Fruit fly (Drosophila melanogaster) whole organism, prepupa: ENCODE measurements around the gene Rbp1-like.

Source experiments
- CG11902 ChIP-seq: fragments of 200-800 bp; sonication (Bioruptor generic); optimal IDR thresholded peaks from 3 replicates; lab custom pipeline; 2016; ENCODE audit warnings: missing biosample characterization, missing genetic modification characterization
- CG1621 ChIP-seq: fragments of 200-800 bp; sonication (Bioruptor generic); optimal IDR thresholded peaks from 3 replicates; lab custom pipeline; 2018; ENCODE audit warnings: missing biosample characterization, mild to moderate bottlenecking, missing genetic modification characterization
- CG31627 ChIP-seq: fragments of 200-800 bp; sonication (Bioruptor generic); optimal IDR thresholded peaks from 3 replicates; lab custom pipeline; 2016; ENCODE audit warnings: missing biosample characterization, missing genetic modification characterization
- CG32006 ChIP-seq: fragments of 200-800 bp; sonication (Bioruptor generic); optimal IDR thresholded peaks from 3 replicates; lab custom pipeline; 2017; ENCODE audit warnings: missing biosample characterization, mild to moderate bottlenecking, missing genetic modification characterization
- CG3919 ChIP-seq: fragments of 200-800 bp; sonication (Bioruptor generic); optimal IDR thresholded peaks from 3 replicates; lab custom pipeline; 2016; ENCODE audit warnings: missing biosample characterization, missing genetic modification characterization
- CG6792 ChIP-seq: fragments of 200-800 bp; sonication (Bioruptor generic); optimal IDR thresholded peaks from 3 replicates; lab custom pipeline; 2016; ENCODE audit warnings: missing biosample characterization, missing genetic modification characterization
- CG6854 ChIP-seq: fragments of 200-800 bp; sonication (Bioruptor generic); optimal IDR thresholded peaks from 2 replicates; lab custom pipeline; 2017; ENCODE audit warnings: missing biosample characterization, mild to moderate bottlenecking, missing genetic modification characterization
- CG9139 ChIP-seq: fragments of 200-800 bp; sonication (Bioruptor generic); optimal IDR thresholded peaks from 3 replicates; lab custom pipeline; 2017; ENCODE audit warnings: missing biosample characterization, mild to moderate bottlenecking, missing genetic modification characterization
- Eip75B ChIP-seq: fragments of 200-800 bp; sonication (Bioruptor generic); optimal IDR thresholded peaks from 3 replicates; lab custom pipeline; 2016; ENCODE audit warnings: missing biosample characterization, missing genetic modification characterization
- Eip78C ChIP-seq: fragments of 200-800 bp; sonication (Bioruptor generic); peaks from one replicate; lab custom pipeline; 2016; ENCODE audit warnings: missing biosample characterization, missing genetic modification characterization
- Ets21C ChIP-seq: fragments of 200-800 bp; sonication (Bioruptor generic); optimal IDR thresholded peaks from 3 replicates; lab custom pipeline; 2016; ENCODE audit warnings: missing biosample characterization, missing genetic modification characterization
- Ets96B ChIP-seq: fragments of 200-800 bp; optimal IDR thresholded peaks from 2 replicates; lab custom pipeline; 2019; ENCODE audit warnings: missing biosample characterization, mild to moderate bottlenecking, missing genetic modification characterization, moderate library complexity
- Hr38 ChIP-seq: sonication (Bioruptor generic); optimal IDR thresholded peaks from 2 replicates; lab custom pipeline; 2016; ENCODE audit warnings: missing biosample characterization, missing genetic modification characterization
- Hr39 ChIP-seq: fragments of 200-800 bp; sonication (Bioruptor generic); optimal IDR thresholded peaks from 2 replicates; lab custom pipeline; 2016; ENCODE audit warnings: missing biosample characterization, missing genetic modification characterization
- Hr4 ChIP-seq: fragments of 200-800 bp; sonication (Bioruptor generic); optimal IDR thresholded peaks from 3 replicates; lab custom pipeline; 2016; ENCODE audit warnings: missing biosample characterization, missing genetic modification characterization
- Lpt ChIP-seq: fragments of 200-800 bp; sonication (Bioruptor generic); optimal IDR thresholded peaks from 3 replicates; lab custom pipeline; 2016; ENCODE audit warnings: missing biosample characterization, missing genetic modification characterization
- Met ChIP-seq: fragments of 200-800 bp; sonication (Bioruptor generic); optimal IDR thresholded peaks from 3 replicates; lab custom pipeline; 2016; ENCODE audit warnings: missing biosample characterization, missing genetic modification characterization
- OdsH ChIP-seq: fragments of 200-800 bp; sonication (Bioruptor generic); optimal IDR thresholded peaks from 3 replicates; lab custom pipeline; 2016; ENCODE audit warnings: missing biosample characterization, missing genetic modification characterization
- Smox ChIP-seq: fragments of 200-800 bp; sonication (Bioruptor generic); optimal IDR thresholded peaks from 3 replicates; lab custom pipeline; 2016; ENCODE audit warnings: missing biosample characterization, missing genetic modification characterization
- Sox102F ChIP-seq: fragments of 200-800 bp; sonication (Bioruptor generic); optimal IDR thresholded peaks from 2 replicates; lab custom pipeline; 2016; ENCODE audit warnings: missing biosample characterization, mild to moderate bottlenecking, missing genetic modification characterization
- Sox14 ChIP-seq: fragments of 200-800 bp; sonication (Bioruptor generic); optimal IDR thresholded peaks from 3 replicates; lab custom pipeline; 2016; ENCODE audit warnings: missing biosample characterization, missing genetic modification characterization
- Sox15 ChIP-seq: fragments of 200-800 bp; sonication (Bioruptor generic); optimal IDR thresholded peaks from 3 replicates; lab custom pipeline; 2016; ENCODE audit warnings: missing biosample characterization, missing genetic modification characterization
- achi ChIP-seq: fragments of 200-800 bp; sonication (Bioruptor generic); optimal IDR thresholded peaks from 3 replicates; lab custom pipeline; 2016; ENCODE audit warnings: missing biosample characterization, missing genetic modification characterization
- acj6 ChIP-seq: fragments of 200-800 bp; sonication (Bioruptor generic); optimal IDR thresholded peaks from 3 replicates; lab custom pipeline; 2016; ENCODE audit warnings: missing biosample characterization, missing genetic modification characterization
- cyc ChIP-seq: fragments of 200-800 bp; sonication (Bioruptor generic); optimal IDR thresholded peaks from 3 replicates; lab custom pipeline; 2016; ENCODE audit warnings: missing biosample characterization, missing genetic modification characterization
- dac ChIP-seq: fragments of 200-800 bp; sonication (Bioruptor generic); optimal IDR thresholded peaks from 2 replicates; lab custom pipeline; 2017; ENCODE audit warnings: missing biosample characterization, mild to moderate bottlenecking, missing genetic modification characterization
- dsx ChIP-seq: fragments of 200-800 bp; optimal IDR thresholded peaks from 3 replicates; lab custom pipeline; 2019; ENCODE audit warnings: missing biosample characterization, mild to moderate bottlenecking, missing genetic modification characterization, moderate library complexity; ENCODE audit not compliant: poor library complexity, severe bottlenecking
- esn ChIP-seq: fragments of 200-800 bp; sonication (Bioruptor generic); optimal IDR thresholded peaks from 2 replicates; lab custom pipeline; 2016; ENCODE audit warnings: missing biosample characterization, mild to moderate bottlenecking, missing genetic modification characterization, moderate library complexity
- fd59A ChIP-seq: fragments of 200-800 bp; sonication (Bioruptor generic); optimal IDR thresholded peaks from 2 replicates; lab custom pipeline; 2017; ENCODE audit warnings: missing biosample characterization, mild to moderate bottlenecking, missing genetic modification characterization, missing genetic modification reagents
- fd85E ChIP-seq: fragments of 200-800 bp; sonication (Bioruptor generic); optimal IDR thresholded peaks from 3 replicates; lab custom pipeline; 2016; ENCODE audit warnings: missing biosample characterization, missing genetic modification characterization
- lz ChIP-seq: fragments of 200-800 bp; sonication (Bioruptor generic); optimal IDR thresholded peaks from 3 replicates; lab custom pipeline; 2016; ENCODE audit warnings: missing biosample characterization, missing genetic modification characterization
- salr ChIP-seq, 2 experiments: fragments of 200-800 bp; sonication (Bioruptor generic); optimal IDR thresholded peaks; 3 replicates each; lab custom pipeline; 2016 to 2018; ENCODE audit warnings: missing biosample characterization in 2 of 2, missing genetic modification characterization in 2 of 2, mild to moderate bottlenecking in 1 of 2
- ss ChIP-seq, 2 experiments: fragments of 200-800 bp; sonication (Bioruptor generic); optimal IDR thresholded peaks; 2 replicates in 1 of 2; 3 replicates in 1 of 2; lab custom pipeline; 2017 to 2018; ENCODE audit warnings: mild to moderate bottlenecking in 2 of 2, missing biosample characterization in 2 of 2, missing genetic modification characterization in 2 of 2, moderate library complexity in 1 of 2
- svp ChIP-seq: fragments of 200-800 bp; sonication (Bioruptor generic); peaks from one replicate; lab custom pipeline; 2016; ENCODE audit warnings: missing biosample characterization, missing genetic modification characterization
- topi ChIP-seq: fragments of 200-800 bp; sonication (Bioruptor generic); optimal IDR thresholded peaks from 3 replicates; lab custom pipeline; 2016; ENCODE audit warnings: missing biosample characterization, missing genetic modification characterization
- vri ChIP-seq: fragments of 200-800 bp; sonication (Bioruptor generic); optimal IDR thresholded peaks from 3 replicates; lab custom pipeline; 2016; ENCODE audit warnings: missing biosample characterization, mild to moderate bottlenecking, missing genetic modification characterization

Gene Rbp1-like

dm6 chrX:13372512-13372911 is 12.2 kb downstream of the Rbp1-like start:
- TF ChIP-seq ss (GFP tag; optimal IDR thresholded peaks at IDR 0.05; lab: Kevin White, UChicago) (peak in 1 of 2 experiments; percentile 30), vri (GFP tag; lab: Kevin White, UChicago) (peak; percentile 71), CG11902 (GFP tag; lab: Kevin White, UChicago) (no peak)

- TF ChIP-seq Eip78C (GFP tag; lab: Kevin White, UChicago) = peak; percentile 19
- no peak for TF ChIP-seq Met
- peak; percentile 66 for TF ChIP-seq vri (GFP tag; lab: Kevin White, UChicago)
- TF ChIP-seq svp = peak; percentile 45
These were observed 13.0 kb downstream of the Rbp1-like start for dm6 chrX:13371704-13372049.

dm6 chrX:13370826-13371703 is 13.6 kb downstream of the Rbp1-like start:
- TF ChIP-seq cyc (peak; percentile 10), CG11902 (GFP tag; lab: Kevin White, UChicago) (no peak), esn (GFP tag; lab: Kevin White, UChicago) (peak; percentile 44), svp (peak; percentile 94), Eip75B (GFP tag; lab: Kevin White, UChicago) (no peak), Hr4 (GFP tag; lab: Kevin White, UChicago) (no peak), Hr38 (GFP tag; lab: Kevin White, UChicago) (no peak), CG6854 (GFP tag; lab: Kevin White, UChicago) (no peak), dac (no peak), CG31627 (GFP tag; lab: Kevin White, UChicago) (peak; percentile 28), Hr39 (GFP tag; lab: Kevin White, UChicago) (peak; percentile 34), Met (peak; percentile 40), Smox (GFP tag; lab: Kevin White, UChicago) (no peak), CG6792 (GFP tag; lab: Kevin White, UChicago) (peak; percentile 26), fd85E (no peak), dsx (GFP tag; lab: Kevin White, UChicago) (no peak), acj6 (GFP tag; lab: Kevin White, UChicago) (no peak), Sox14 (GFP tag; lab: Kevin White, UChicago) (peak; percentile 24), Eip78C (GFP tag; lab: Kevin White, UChicago) (peak; percentile 53), topi (GFP tag; lab: Kevin White, UChicago) (peak; percentile 35), CG3919 (GFP tag; lab: Kevin White, UChicago) (peak; percentile 35), achi (no peak), Lpt (peak; percentile 7), salr (GFP tag; optimal IDR thresholded peaks at IDR 0.05; lab: Kevin White, UChicago) (no peak), Sox15 (GFP tag; lab: Kevin White, UChicago) (no peak), ss (GFP tag; optimal IDR thresholded peaks at IDR 0.05; lab: Kevin White, UChicago) (peak in 1 of 2 experiments; percentile 13), CG9139 (GFP tag; lab: Kevin White, UChicago) (no peak), fd59A (GFP tag; lab: Kevin White, UChicago) (no peak), OdsH (GFP tag; lab: Kevin White, UChicago) (no peak), lz (peak; percentile 39), Ets21C (GFP tag; lab: Kevin White, UChicago) (peak; percentile 13)

- TF ChIP-seq cyc (no peak), CG9139 (GFP tag; lab: Kevin White, UChicago) (no peak), Sox102F (no peak), Hr4 (GFP tag; lab: Kevin White, UChicago) (no peak), topi (GFP tag; lab: Kevin White, UChicago) (no peak), CG1621 (tag; lab: Kevin White, UChicago) (no peak), CG3919 (GFP tag; lab: Kevin White, UChicago) (no peak), Ets96B (tag; lab: Kevin White, UChicago) (no peak), CG32006 (GFP tag; lab: Kevin White, UChicago) (no peak), lz (no peak), Lpt (no peak)
These were observed 14.4 kb downstream of the Rbp1-like start, which contains the start of gene CG1640 for dm6 chrX:13370306-13370705. TSS of gene CG1640 (plus strand) at chrX:13370606.
